Worm (Caenorhabditis elegans) whole organism, L4 larva: ENCODE results near the gene lin-42.

ENCODE experiments used
- D1046.2 ChIP-seq: fragments of 200-800 bp; sonication (Bioruptor generic); IDR thresholded peaks from 2 replicates; pipeline ENCODE4 v1.3.6; 2022; ENCODE audit warnings: missing genetic modification characterization, missing compliant biosample characterization
- F26F4.8 ChIP-seq: fragments of 200-800 bp; sonication (Bioruptor generic); conservative IDR thresholded peaks from 2 replicates; pipeline ENCODE4 v1.3.6; 2022; ENCODE audit warnings: missing genetic modification characterization, missing compliant biosample characterization
- T20F7.1 ChIP-seq: fragments of 200-800 bp; sonication (Bioruptor generic); optimal IDR thresholded peaks from 2 replicates; lab custom pipeline; 2018; ENCODE audit warnings: mild to moderate bottlenecking, missing genetic modification characterization, missing compliant biosample characterization
- Y105C5A.15 ChIP-seq: fragments of 200-800 bp; sonication (Bioruptor generic); IDR thresholded peaks from 2 replicates; pipeline ENCODE4 v1.3.6; 2022; ENCODE audit warnings: missing genetic modification characterization, missing compliant biosample characterization
- Y5F2A.4 ChIP-seq: fragments of 200-800 bp; sonication (Bioruptor generic); optimal IDR thresholded peaks from 2 replicates; lab custom pipeline; 2018; ENCODE audit warnings: mild to moderate bottlenecking, missing genetic modification characterization, missing compliant biosample characterization
- ZK546.5 ChIP-seq, 2 experiments: sonication (generic microtip); optimal IDR thresholded peaks; 2 replicates each; lab custom pipeline; 2017; ENCODE audit warnings: missing biosample characterization in 2 of 2, missing genetic modification characterization in 2 of 2
- arid-1 ChIP-seq: fragments of 200-800 bp; sonication (Bioruptor generic); conservative IDR thresholded peaks from 2 replicates; pipeline ENCODE4 v1.3.6; 2022; ENCODE audit warnings: missing genetic modification reagents, missing genetic modification characterization, missing compliant biosample characterization
- attf-4 ChIP-seq: sonication (generic microtip); optimal IDR thresholded peaks from 3 replicates; lab custom pipeline; 2017; ENCODE audit warnings: missing biosample characterization, missing genetic modification characterization
- ces-1 ChIP-seq: fragments of 150-350 bp; sonication (generic microtip); optimal IDR thresholded peaks from 4 replicates; lab custom pipeline; 2014; ENCODE audit warnings: missing biosample characterization, missing genetic modification reagents, missing genetic modification characterization
- ctbp-1 ChIP-seq: fragments of 200-800 bp; sonication (Bioruptor generic); IDR thresholded peaks from 2 replicates; pipeline ENCODE4 v1.3.6; 2022; ENCODE audit warnings: missing genetic modification reagents, missing genetic modification characterization, missing compliant biosample characterization
- daf-16 ChIP-seq, 3 experiments: sonication (generic microtip); optimal IDR thresholded peaks; 2 replicates each; lab custom pipeline; 2016 to 2017; ENCODE audit warnings: missing genetic modification characterization in 3 of 3, missing genetic modification reagents in 3 of 3, mild to moderate bottlenecking in 2 of 3, missing compliant biosample characterization in 2 of 3, missing biosample characterization in 1 of 3, moderate library complexity in 1 of 3
- dmd-8 ChIP-seq: fragments of 200-800 bp; sonication (Bioruptor generic); IDR thresholded peaks from 2 replicates; pipeline ENCODE4 v1.3.6; 2022; ENCODE audit warnings: missing genetic modification characterization, missing compliant biosample characterization
- duxl-1 ChIP-seq: sonication (generic microtip); optimal IDR thresholded peaks from 2 replicates; lab custom pipeline; 2016; ENCODE audit warnings: mild to moderate bottlenecking, missing genetic modification characterization, moderate library complexity, missing compliant biosample characterization; ENCODE audit not compliant: poor library complexity
- egl-27 ChIP-seq: sonication (generic microtip); optimal IDR thresholded peaks from 3 replicates; lab custom pipeline; 2017; ENCODE audit warnings: missing biosample characterization, missing genetic modification reagents, missing genetic modification characterization
- fkh-10 ChIP-seq: fragments of 150-350 bp; optimal IDR thresholded peaks from 2 replicates; lab custom pipeline; 2014; ENCODE audit warnings: missing biosample characterization, missing genetic modification reagents, missing genetic modification characterization
- hlh-11 ChIP-seq: fragments of 200-800 bp; sonication (Bioruptor generic); optimal IDR thresholded peaks from 2 replicates; lab custom pipeline; 2018; ENCODE audit warnings: mild to moderate bottlenecking, missing genetic modification characterization, missing compliant biosample characterization
- lim-7 ChIP-seq: fragments of 200-800 bp; sonication (Bioruptor generic); IDR thresholded peaks from 2 replicates; pipeline ENCODE4 v1.3.6; 2022; ENCODE audit warnings: missing genetic modification characterization, missing compliant biosample characterization
- lin-29 ChIP-seq: fragments of 200-800 bp; sonication (Bioruptor generic); IDR thresholded peaks from 2 replicates; pipeline ENCODE4 v1.3.6; 2022; ENCODE audit warnings: missing genetic modification reagents, missing genetic modification characterization, missing compliant biosample characterization
- lsy-2 ChIP-seq, 2 experiments: fragments of 150-350 bp in 1 of 2; sonication (generic microtip) in 1 of 2; optimal IDR thresholded peaks; 2 replicates each; lab custom pipeline; 2014 to 2017; ENCODE audit warnings: missing biosample characterization in 2 of 2, missing genetic modification characterization in 2 of 2
- mes-2 ChIP-seq: sonication (generic microtip); optimal IDR thresholded peaks from 2 replicates; lab custom pipeline; 2016; ENCODE audit warnings: missing genotype, mild to moderate bottlenecking, missing genetic modification characterization, missing compliant biosample characterization; ENCODE audit not compliant: poor library complexity, severe bottlenecking
- mxl-2 ChIP-seq: fragments of 200-800 bp; sonication (Bioruptor generic); conservative IDR thresholded peaks from 2 replicates; pipeline ENCODE4 v1.3.6; 2022; ENCODE audit warnings: missing genetic modification reagents, missing genetic modification characterization, missing compliant biosample characterization
- nhr-25 ChIP-seq: sonication (generic microtip); optimal IDR thresholded peaks from 2 replicates; lab custom pipeline; 2017; ENCODE audit warnings: missing genetic modification characterization, mild to moderate bottlenecking, missing compliant biosample characterization, antibody characterized with exemption, moderate library complexity, borderline replicate concordance; ENCODE audit not compliant: insufficient read depth
- nhr-48 ChIP-seq: sonication (generic microtip); optimal IDR thresholded peaks from 2 replicates; lab custom pipeline; 2016; ENCODE audit warnings: mild to moderate bottlenecking, missing genetic modification characterization, missing compliant biosample characterization
- nhr-77 ChIP-seq: fragments of 150-350 bp; optimal IDR thresholded peaks from 2 replicates; lab custom pipeline; 2014; ENCODE audit warnings: missing biosample characterization, missing genetic modification characterization
- pha-4 ChIP-seq, 2 experiments: fragments of 150-350 bp in 1 of 2; fragments of 200-800 bp in 1 of 2; sonication (Bioruptor generic) in 1 of 2; IDR thresholded peaks in 1 of 2; optimal IDR thresholded peaks in 1 of 2; 2 replicates each; pipeline versions ENCODE4 v1.3.6 to Lab custom; 2014 to 2022; ENCODE audit warnings: missing genetic modification characterization in 2 of 2, missing genetic modification reagents in 2 of 2, missing biosample characterization in 1 of 2, missing compliant biosample characterization in 1 of 2
- rbr-2 ChIP-seq: sonication (generic microtip); optimal IDR thresholded peaks from 2 replicates; lab custom pipeline; 2016; ENCODE audit warnings: missing genotype, missing genetic modification characterization, missing compliant biosample characterization
- sdz-12 ChIP-seq: fragments of 200-800 bp; sonication (Bioruptor generic); optimal IDR thresholded peaks from 2 replicates; lab custom pipeline; 2018; ENCODE audit warnings: mild to moderate bottlenecking, missing genetic modification characterization, missing compliant biosample characterization
- snpc-1.2 ChIP-seq: fragments of 200-800 bp; sonication (Bioruptor generic); IDR thresholded peaks from 2 replicates; pipeline ENCODE4 v1.3.6; 2022; ENCODE audit warnings: missing genetic modification reagents, missing genetic modification characterization, missing compliant biosample characterization
- spr-3 ChIP-seq: fragments of 200-800 bp; sonication (Bioruptor generic); optimal IDR thresholded peaks from 2 replicates; lab custom pipeline; 2018; ENCODE audit warnings: mild to moderate bottlenecking, missing genetic modification characterization, missing compliant biosample characterization
- tra-1 ChIP-seq: fragments of 200-800 bp; sonication (Bioruptor generic); IDR thresholded peaks from 2 replicates; pipeline ENCODE4 v1.3.6; 2022; ENCODE audit warnings: missing genetic modification reagents, missing genetic modification characterization, missing compliant biosample characterization
- unc-39 ChIP-seq: sonication (generic microtip); optimal IDR thresholded peaks from 2 replicates; lab custom pipeline; 2017; ENCODE audit warnings: missing biosample characterization, missing genetic modification characterization
- unc-62 ChIP-seq, 3 experiments: fragments of 150-350 bp in 1 of 3; sonication (generic microtip); optimal IDR thresholded peaks in 2 of 3; peaks in 1 of 3; 1 replicate in 1 of 3; 2 replicates in 2 of 3; lab custom pipeline; 2014 to 2017; ENCODE audit warnings: missing biosample characterization in 3 of 3, missing genetic modification characterization in 3 of 3, missing genetic modification reagents in 3 of 3, missing genotype in 1 of 3
- vab-7 ChIP-seq: fragments of 200-800 bp; sonication (Bioruptor generic); IDR thresholded peaks from 2 replicates; pipeline ENCODE4 v1.3.6; 2022; ENCODE audit warnings: missing genetic modification reagents, missing genetic modification characterization, missing compliant biosample characterization
- zfp-2 ChIP-seq: sonication (generic microtip); optimal IDR thresholded peaks from 2 replicates; lab custom pipeline; 2016; ENCODE audit warnings: mild to moderate bottlenecking, missing genetic modification characterization, missing compliant biosample characterization
- zip-11 ChIP-seq: fragments of 200-800 bp; sonication (Bioruptor generic); IDR thresholded peaks from 2 replicates; pipeline ENCODE4 v1.3.6; 2022; ENCODE audit warnings: missing genetic modification characterization, missing compliant biosample characterization
- ztf-7 ChIP-seq: fragments of 150-350 bp; optimal IDR thresholded peaks from 2 replicates; lab custom pipeline; 2014; ENCODE audit warnings: missing biosample characterization, missing genetic modification characterization

lin-42 gene

DNA sequence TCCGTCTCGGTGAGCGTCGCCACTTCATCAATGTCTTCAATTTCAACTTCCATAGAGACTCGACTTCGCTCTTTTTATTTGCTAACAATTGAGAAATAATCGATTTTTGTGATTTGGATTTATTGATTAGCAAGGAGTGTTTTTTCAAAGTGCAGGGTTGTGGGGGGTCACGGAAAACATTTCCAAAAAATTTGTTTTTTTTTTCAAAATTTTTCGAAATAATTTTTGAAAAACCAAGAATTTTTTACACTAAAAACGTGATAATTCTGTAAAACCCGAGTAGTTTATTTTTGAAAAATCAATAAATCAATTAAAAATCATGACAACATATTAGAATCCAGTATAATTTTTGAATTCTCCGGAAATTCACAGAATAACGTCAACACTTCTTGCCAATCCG is 23.3 kb upstream of the lin-42 start, which contains the start of gene Y57G7A.5:
Y57G7A.5 (minus strand) TSS at position 101 of the 400 bp plus-strand sequence.
- TF ChIP-seq ztf-7 (tag; lab: Kevin White, UChicago) (no peak), egl-27 (tag; lab: Kevin White, UChicago) (no peak), attf-4 (tag; lab: Kevin White, UChicago) (no peak), nhr-25 (tag; lab: Kevin White, UChicago) (no peak), duxl-1 (tag; lab: Kevin White, UChicago) (no peak), rbr-2 (tag; lab: Kevin White, UChicago) (no peak), spr-3 (no peak), mes-2 (tag; lab: Kevin White, UChicago) (no peak), D1046.2 (GFP tag; lab: Robert Waterston, UW) (no peak), unc-62 (GFP tag; optimal IDR thresholded peaks at IDR 0.05 in 1 of 2; lab: Kevin White, UChicago) (no peak), unc-62 (tag; optimal IDR thresholded peaks at IDR 0.05; lab: Kevin White, UChicago) (no peak), sdz-12 (GFP tag; lab: Kevin White, UChicago) (no peak), snpc-1.2 (GFP tag; lab: Robert Waterston, UW) (no peak), fkh-10 (GFP tag; lab: Kevin White, UChicago) (no peak), pha-4 (GFP tag; IDR thresholded peaks at IDR 0.05; lab: Robert Waterston, UW) (no peak), pha-4 (tag; optimal IDR thresholded peaks at IDR 0.05; lab: Kevin White, UChicago) (no peak), lsy-2 (tag; optimal IDR thresholded peaks at IDR 0.05; lab: Kevin White, UChicago) (no peak), mxl-2 (no peak), nhr-48 (no peak), daf-16 (GFP tag; optimal IDR thresholded peaks at IDR 0.05; lab: Kevin White, UChicago) (no peak), daf-16 (tag; optimal IDR thresholded peaks at IDR 0.05; lab: Kevin White, UChicago) (no peak), T20F7.1 (GFP tag; lab: Kevin White, UChicago) (no peak), ctbp-1 (GFP tag; lab: Robert Waterston, UW) (no peak)

DNA sequence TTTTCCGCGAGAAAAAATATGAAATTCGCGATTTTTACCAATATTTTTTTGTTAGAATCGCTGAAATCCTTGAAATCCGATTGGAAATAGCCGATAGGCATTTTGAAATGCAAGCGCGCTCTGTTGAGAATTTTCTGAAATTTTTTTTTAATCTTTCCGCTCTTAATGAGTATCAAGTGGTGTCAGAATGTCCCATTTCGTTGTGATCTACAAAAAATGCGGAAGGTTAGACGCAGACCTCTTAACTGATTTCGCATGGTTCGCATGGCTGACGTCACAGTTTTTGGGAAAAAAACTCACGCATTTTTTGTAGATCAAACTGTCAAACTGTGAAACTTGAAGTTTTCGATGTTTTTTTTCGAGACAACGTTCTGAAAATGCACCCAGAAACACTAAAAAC is 19.7 kb upstream of the lin-42 start, which contains the start of gene srw-66:
srw-66 (minus strand) TSS at position 101 of the 400 bp plus-strand sequence.
- TF ChIP-seq Y105C5A.15 (GFP tag; lab: Robert Waterston, UW) (no peak), nhr-77 (tag; lab: Kevin White, UChicago) (no peak), hlh-11 (tag; lab: Kevin White, UChicago) (no peak), zip-11 (GFP tag; lab: Robert Waterston, UW) (no peak), lin-29 (GFP tag; lab: Robert Waterston, UW) (no peak), lim-7 (GFP tag; lab: Robert Waterston, UW) (no peak), tra-1 (GFP tag; lab: Robert Waterston, UW) (no peak), rbr-2 (tag; lab: Kevin White, UChicago) (no peak), ctbp-1 (GFP tag; lab: Robert Waterston, UW) (no peak), unc-39 (no peak), ZK546.5 (tag; optimal IDR thresholded peaks at IDR 0.05; lab: Kevin White, UChicago) (no peak), dmd-8 (GFP tag; lab: Robert Waterston, UW) (no peak), arid-1 (GFP tag; lab: Robert Waterston, UW) (no peak), Y5F2A.4 (no peak), zfp-2 (tag; lab: Kevin White, UChicago) (no peak), snpc-1.2 (GFP tag; lab: Robert Waterston, UW) (no peak)

DNA sequence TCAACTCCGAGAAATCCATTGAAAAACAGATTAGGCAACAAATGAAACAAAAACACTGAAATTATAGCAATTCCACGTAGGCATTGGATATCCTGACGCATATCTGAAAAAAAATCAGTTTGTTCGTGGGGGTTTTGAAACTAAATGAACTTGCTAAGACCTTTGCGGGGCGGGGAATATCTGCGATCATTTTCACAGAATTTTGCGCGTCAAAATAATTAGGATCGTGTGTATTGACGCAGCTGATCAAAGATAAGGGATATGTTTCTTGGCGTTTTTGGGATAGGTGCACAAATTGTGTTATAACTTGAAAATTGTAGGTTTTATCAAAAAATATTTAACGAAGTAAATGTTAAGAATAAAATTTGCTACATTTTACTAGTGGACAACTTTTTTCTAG is 14.6 kb upstream of the lin-42 start, which contains the start of gene oac-30:
oac-30 (minus strand) TSS at position 101 of the 400 bp plus-strand sequence.
- TF ChIP-seq vab-7 (no peak), ces-1 (no peak), F26F4.8 (GFP tag; lab: Robert Waterston, UW) (no peak)
